Worm (Caenorhabditis elegans) whole organism, young adult: ENCODE results near the gene txdc-17.

Source experiments
- B0336.3 ChIP-seq: fragments of 200-800 bp; sonication (Bioruptor generic); IDR thresholded peaks from 2 replicates; pipeline ENCODE4 v1.3.6; 2022; ENCODE audit warnings: missing genetic modification characterization, missing compliant biosample characterization
- D2030.7 ChIP-seq: fragments of 200-800 bp; sonication (Bioruptor generic); IDR thresholded peaks from 2 replicates; pipeline ENCODE4 v1.3.6; 2022; ENCODE audit warnings: missing genetic modification reagents, missing genetic modification characterization, missing compliant biosample characterization
- F23B12.7 ChIP-seq: sonication (generic microtip); optimal IDR thresholded peaks from 2 replicates; lab custom pipeline; 2017; ENCODE audit warnings: missing genetic modification characterization, mild to moderate bottlenecking, missing compliant biosample characterization, antibody characterized with exemption, moderate library complexity; ENCODE audit not compliant: insufficient read depth
- F33H1.4 ChIP-seq: fragments of 200-800 bp; sonication (Bioruptor generic); IDR thresholded peaks from 2 replicates; pipeline ENCODE4 v1.3.6; 2022; ENCODE audit warnings: missing genetic modification reagents, missing genetic modification characterization, missing compliant biosample characterization
- F55B11.4 ChIP-seq: sonication (generic microtip); optimal IDR thresholded peaks from 2 replicates; lab custom pipeline; 2016; ENCODE audit warnings: missing compliant biosample characterization, missing genetic modification characterization, borderline replicate concordance; ENCODE audit not compliant: insufficient read depth
- T26A5.8 ChIP-seq: sonication (generic microtip); optimal IDR thresholded peaks from 2 replicates; lab custom pipeline; 2016; ENCODE audit warnings: missing genetic modification characterization, missing compliant biosample characterization
- Y53F4B.3 ChIP-seq: fragments of 200-800 bp; sonication (Bioruptor generic); IDR thresholded peaks from 2 replicates; pipeline ENCODE4 v1.3.6; 2022; ENCODE audit warnings: missing genetic modification reagents, missing genetic modification characterization, missing compliant biosample characterization
- ZK185.1 ChIP-seq: sonication (generic microtip); optimal IDR thresholded peaks from 2 replicates; lab custom pipeline; 2016; ENCODE audit warnings: mild to moderate bottlenecking, missing genetic modification characterization, missing compliant biosample characterization; ENCODE audit not compliant: poor library complexity, severe bottlenecking
- ama-1 ChIP-seq, 3 experiments: fragments of 150-350 bp in 1 of 3; sonication (generic microtip) in 2 of 3; optimal IDR thresholded peaks; 2 replicates each; lab custom pipeline; 2014 to 2018; ENCODE audit warnings: missing biosample characterization in 2 of 3, missing genetic modification characterization in 2 of 3, missing genetic modification reagents in 2 of 3
- attf-5 ChIP-seq: fragments of 200-800 bp; sonication (Bioruptor generic); optimal IDR thresholded peaks from 2 replicates; lab custom pipeline; 2018; ENCODE audit warnings: mild to moderate bottlenecking, missing genetic modification characterization, missing compliant biosample characterization
- cebp-1 ChIP-seq, 2 experiments: fragments of 200-800 bp in 1 of 2; sonication (Bioruptor generic) in 1 of 2; sonication (generic microtip) in 1 of 2; IDR thresholded peaks in 1 of 2; optimal IDR thresholded peaks in 1 of 2; 2 replicates each; pipeline versions ENCODE4 v1.3.6 to Lab custom; 2017 to 2022; ENCODE audit warnings: missing compliant biosample characterization in 2 of 2, missing genetic modification characterization in 2 of 2, mild to moderate bottlenecking in 1 of 2, missing genetic modification reagents in 1 of 2, moderate library complexity in 1 of 2
- cebp-2 ChIP-seq: fragments of 200-800 bp; sonication (Bioruptor generic); IDR thresholded peaks from 2 replicates; pipeline ENCODE4 v1.3.6; 2022; ENCODE audit warnings: missing genetic modification characterization, missing compliant biosample characterization
- ceh-100 ChIP-seq: fragments of 200-800 bp; sonication (Bioruptor generic); IDR thresholded peaks from 2 replicates; pipeline ENCODE4 v1.3.6; 2022; ENCODE audit warnings: missing genetic modification reagents, missing genetic modification characterization, missing compliant biosample characterization
- ceh-91 ChIP-seq: fragments of 200-800 bp; sonication (Bioruptor generic); IDR thresholded peaks from 2 replicates; pipeline ENCODE4 v1.3.6; 2022; ENCODE audit warnings: missing genetic modification reagents, missing genetic modification characterization, missing compliant biosample characterization
- chd-7 ChIP-seq: sonication (generic microtip); optimal IDR thresholded peaks from 2 replicates; lab custom pipeline; 2016; ENCODE audit warnings: mild to moderate bottlenecking, missing genetic modification characterization, moderate library complexity, missing compliant biosample characterization
- dpl-1 ChIP-seq: fragments of 150-350 bp; optimal IDR thresholded peaks from 2 replicates; lab custom pipeline; 2014; ENCODE audit warnings: missing biosample characterization, missing genetic modification reagents, missing genetic modification characterization
- efl-1 ChIP-seq: fragments of 150-350 bp; optimal IDR thresholded peaks from 2 replicates; lab custom pipeline; 2014; ENCODE audit warnings: missing biosample characterization, missing genetic modification reagents, missing genetic modification characterization
- egl-18 ChIP-seq: fragments of 200-800 bp; sonication (Bioruptor generic); IDR thresholded peaks from 2 replicates; pipeline ENCODE4 v1.3.6; 2022; ENCODE audit warnings: missing genetic modification reagents, missing genetic modification characterization, missing compliant biosample characterization
- hmg-20 ChIP-seq: fragments of 200-800 bp; sonication (Bioruptor generic); IDR thresholded peaks from 2 replicates; pipeline ENCODE4 v1.3.6; 2022; ENCODE audit warnings: missing genetic modification reagents, missing genetic modification characterization, missing compliant biosample characterization
- lag-1 ChIP-seq: fragments of 200-800 bp; sonication (Bioruptor generic); IDR thresholded peaks from 2 replicates; pipeline ENCODE4 v1.3.6; 2022; ENCODE audit warnings: missing genetic modification reagents, missing genetic modification characterization, missing compliant biosample characterization
- lin-35 ChIP-seq, 3 experiments: fragments of 150-350 bp in 2 of 3; sonication (generic microtip) in 1 of 3; optimal IDR thresholded peaks; 2 replicates each; lab custom pipeline; 2014 to 2018; ENCODE audit warnings: missing biosample characterization in 3 of 3, missing genetic modification characterization in 3 of 3, missing genetic modification reagents in 3 of 3
- lin-40 ChIP-seq: sonication (generic microtip); optimal IDR thresholded peaks from 2 replicates; lab custom pipeline; 2016; ENCODE audit warnings: missing genetic modification characterization, mild to moderate bottlenecking, missing compliant biosample characterization, missing genotype, missing genetic modification reagents
- lin-54 ChIP-seq: fragments of 200-800 bp; sonication (Bioruptor generic); optimal IDR thresholded peaks from 2 replicates; lab custom pipeline; 2018; ENCODE audit warnings: mild to moderate bottlenecking, missing genetic modification characterization, missing compliant biosample characterization
- lsl-1 ChIP-seq: fragments of 200-800 bp; sonication (Bioruptor generic); optimal IDR thresholded peaks from 2 replicates; lab custom pipeline; 2018; ENCODE audit warnings: mild to moderate bottlenecking, missing genetic modification characterization, moderate library complexity, missing compliant biosample characterization
- lsy-27 ChIP-seq: sonication (generic microtip); optimal IDR thresholded peaks from 2 replicates; lab custom pipeline; 2017; ENCODE audit warnings: missing genetic modification characterization, mild to moderate bottlenecking, missing compliant biosample characterization, antibody characterized with exemption, missing genotype, borderline replicate concordance; ENCODE audit not compliant: insufficient read depth
- madf-6 ChIP-seq: fragments of 200-800 bp; sonication (Bioruptor generic); IDR thresholded peaks from 2 replicates; pipeline ENCODE4 v1.3.6; 2022; ENCODE audit warnings: missing genetic modification reagents, missing genetic modification characterization, missing compliant biosample characterization
- madf-8 ChIP-seq: fragments of 200-800 bp; sonication (Bioruptor generic); conservative IDR thresholded peaks from 2 replicates; pipeline ENCODE4 v1.3.6; 2022; ENCODE audit warnings: missing genetic modification reagents, missing genetic modification characterization, missing compliant biosample characterization
- mcd-1 ChIP-seq: fragments of 200-800 bp; sonication (Bioruptor generic); IDR thresholded peaks from 2 replicates; pipeline ENCODE4 v1.3.6; 2022; ENCODE audit warnings: missing genetic modification reagents, missing genetic modification characterization, missing compliant biosample characterization
- nhr-120 ChIP-seq: fragments of 200-800 bp; sonication (Bioruptor generic); IDR thresholded peaks from 2 replicates; pipeline ENCODE4 v1.3.6; 2022; ENCODE audit warnings: missing genetic modification characterization, missing compliant biosample characterization
- nhr-80 ChIP-seq: sonication (generic microtip); optimal IDR thresholded peaks from 2 replicates; lab custom pipeline; 2016; ENCODE audit warnings: missing genetic modification characterization, missing compliant biosample characterization
- pha-4 ChIP-seq: fragments of 150-350 bp; sonication (generic microtip); optimal IDR thresholded peaks from 2 replicates; lab custom pipeline; 2014; ENCODE audit warnings: missing biosample characterization, missing genetic modification reagents, missing genetic modification characterization
- rpc-1 ChIP-seq, 2 experiments: fragments of 150-350 bp in 1 of 2; sonication (generic microtip) in 1 of 2; optimal IDR thresholded peaks; 2 replicates each; lab custom pipeline; 2014 to 2018; ENCODE audit warnings: missing biosample characterization in 1 of 2, missing genetic modification characterization in 1 of 2, missing genetic modification reagents in 1 of 2, missing genotype in 1 of 2
- snpc-4 ChIP-seq, 5 experiments: fragments of 150-350 bp in 1 of 5; sonication (generic microtip) in 4 of 5; optimal IDR thresholded peaks; 2 replicates each; lab custom pipeline; 2014 to 2018; ENCODE audit warnings: missing genetic modification characterization in 5 of 5, missing biosample characterization in 3 of 5, antibody characterized with exemption in 2 of 5, mild to moderate bottlenecking in 2 of 5, missing compliant biosample characterization in 2 of 5, missing genotype in 2 of 5, moderate library complexity in 2 of 5, missing genetic modification reagents in 1 of 5
- tbp1 ChIP-seq: fragments of 200-800 bp; sonication (Bioruptor generic); optimal IDR thresholded peaks from 2 replicates; lab custom pipeline; 2018; ENCODE audit warnings: mild to moderate bottlenecking, missing genetic modification characterization, missing compliant biosample characterization
- xnd-1 ChIP-seq: sonication (generic microtip); optimal IDR thresholded peaks from 2 replicates; lab custom pipeline; 2016; ENCODE audit warnings: missing genotype, missing genetic modification reagents, missing genetic modification characterization, missing compliant biosample characterization
- ztf-28 ChIP-seq: fragments of 200-800 bp; sonication (Bioruptor generic); IDR thresholded peaks from 2 replicates; pipeline ENCODE4 v1.3.6; 2022; ENCODE audit warnings: missing genetic modification reagents, missing genetic modification characterization, missing compliant biosample characterization

txdc-17 gene

ce11 chrIII:2811410-2811809 lies 23.1 kb upstream of the txdc-17 start (continued):
- TF ChIP-seq B0336.3 (GFP tag; lab: Robert Waterston, UW) (peak; percentile 67; the same call in 1 of the 2 replicates), cebp-1 (GFP tag; IDR thresholded peaks at IDR 0.05; lab: Robert Waterston, UW) (no peak), cebp-1 (tag; optimal IDR thresholded peaks at IDR 0.05; lab: Kevin White, UChicago) (peak; percentile 43), lin-35 (GFP tag; optimal IDR thresholded peaks at IDR 0.05; lab: Kevin White, UChicago) (peak in 1 of 3 experiments; percentile 27)

- TF ChIP-seq ztf-28 (0 out of 2 replicates have a peak, but pooled peaks have one; percentile 19), rpc-1 (optimal IDR thresholded peaks at IDR 0.05; lab: Kevin White, UChicago) (no peak), rpc-1 (tag; optimal IDR thresholded peaks at IDR 0.05; lab: Kevin White, UChicago) (no peak), madf-8 (GFP tag; lab: Robert Waterston, UW) (peak; percentile 39), F33H1.4 (peak; percentile 53), cebp-2 (GFP tag; lab: Robert Waterston, UW) (no peak), tbp1 (GFP tag; lab: Kevin White, UChicago) (peak; percentile 16), nhr-80 (tag; lab: Kevin White, UChicago) (peak; percentile 13), lin-54 (GFP tag; lab: Kevin White, UChicago) (peak; percentile 19), lsl-1 (GFP tag; lab: Kevin White, UChicago) (peak; percentile 78), efl-1 (GFP tag; lab: Kevin White, UChicago) (peak; percentile 71), ceh-91 (GFP tag; lab: Robert Waterston, UW) (peak; percentile 42; the same call in 1 of the 2 replicates), cebp-1 (GFP tag; IDR thresholded peaks at IDR 0.05; lab: Robert Waterston, UW) (no peak), cebp-1 (tag; optimal IDR thresholded peaks at IDR 0.05; lab: Kevin White, UChicago) (peak; percentile 11), xnd-1 (tag; lab: Kevin White, UChicago) (peak; percentile 30), F55B11.4 (tag; lab: Kevin White, UChicago) (no peak), D2030.7 (peak; percentile 18; the same call in 1 of the 2 replicates), mcd-1 (peak; percentile 70), nhr-120 (GFP tag; lab: Robert Waterston, UW) (no peak), dpl-1 (GFP tag; lab: Kevin White, UChicago) (peak; percentile 28), ama-1 (optimal IDR thresholded peaks at IDR 0.05; lab: Kevin White, UChicago) (no peak), ama-1 (GFP tag; optimal IDR thresholded peaks at IDR 0.05; lab: Kevin White, UChicago) (no peak), Y53F4B.3 (GFP tag; lab: Robert Waterston, UW) (no peak), lsy-27 (tag; lab: Kevin White, UChicago) (no peak), lin-40 (tag; lab: Kevin White, UChicago) (peak; percentile 38), egl-18 (GFP tag; lab: Robert Waterston, UW) (no peak), pha-4 (peak; percentile 17), madf-6 (GFP tag; lab: Robert Waterston, UW) (peak; percentile 82), snpc-4 (GFP tag; optimal IDR thresholded peaks at IDR 0.05; lab: Kevin White, UChicago) (no peak), snpc-4 (tag; optimal IDR thresholded peaks at IDR 0.05; lab: Kevin White, UChicago) (peak in 1 of 4 experiments; percentile 33), attf-5 (GFP tag; lab: Kevin White, UChicago) (peak; percentile 46), lin-35 (GFP tag; optimal IDR thresholded peaks at IDR 0.05; lab: Kevin White, UChicago) (peak in 1 of 3 experiments; percentile 66), ZK185.1 (tag; lab: Kevin White, UChicago) (no peak), T26A5.8 (tag; lab: Kevin White, UChicago) (no peak), chd-7 (tag; lab: Kevin White, UChicago) (no peak), hmg-20 (GFP tag; lab: Robert Waterston, UW) (no peak), ceh-100 (GFP tag; lab: Robert Waterston, UW) (no peak), F23B12.7 (tag; lab: Kevin White, UChicago) (peak; percentile 62), lag-1 (GFP tag; lab: Robert Waterston, UW) (no peak)
Measured at ce11 chrIII:2814919-2815554, 19.4 kb upstream of the txdc-17 start, which contains the start of gene tufm-1. Gene tufm-1 (minus strand): TSS chrIII:2814969.
